Worm (Caenorhabditis elegans): ENCODE results near the gene rnh-2.

DNA sequence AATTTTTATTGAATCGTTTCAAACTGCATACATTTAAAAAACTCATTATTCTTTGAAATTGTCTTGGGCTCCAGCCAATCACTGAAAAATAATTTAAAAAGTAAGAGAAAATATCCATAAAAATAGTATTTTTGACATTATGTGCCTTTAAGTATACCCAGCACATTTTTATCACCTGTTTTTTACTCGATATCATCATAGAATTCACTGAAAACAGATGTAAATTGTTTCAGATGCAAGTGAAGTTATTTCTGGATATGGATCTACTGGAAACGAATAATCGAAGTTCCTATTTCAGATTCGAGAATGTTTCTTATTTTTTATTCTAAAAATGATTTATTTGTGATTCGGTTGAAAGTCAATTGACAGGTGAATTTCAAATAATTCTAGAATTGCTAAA, 37.6 kb downstream of the rnh-2 start:
- TF ChIP-seq flt-1 (GFP tag; IDR thresholded peaks at IDR 0.05) (no peak), ztf-23 (GFP tag; IDR thresholded peaks at IDR 0.05) (no peak), T22C8.4 (GFP tag; IDR thresholded peaks at IDR 0.05) (no peak), cog-1 (tag; optimal IDR thresholded peaks at IDR 0.05) (no peak), ztf-29 (GFP tag; IDR thresholded peaks at IDR 0.05) (no peak), tab-1 (GFP tag; IDR thresholded peaks at IDR 0.05) (no peak), ref-1 (GFP tag; conservative IDR thresholded peaks at IDR 0.05) (no peak)
